Worm (Caenorhabditis elegans) whole organism, L4/young adult: ENCODE data around the gene F53C11.4.

Experiments
- W03F9.2 ChIP-seq: fragments of 150-350 bp; optimal IDR thresholded peaks from 2 replicates; lab custom pipeline; 2014; ENCODE audit warnings: missing biosample characterization, missing genetic modification characterization
- dao-5 ChIP-seq: sonication (generic microtip); optimal IDR thresholded peaks from 2 replicates; lab custom pipeline; 2016; ENCODE audit warnings: missing genotype, missing genetic modification characterization, moderate library complexity, missing compliant biosample characterization
- him-1 ChIP-seq: sonication (generic microtip); optimal IDR thresholded peaks from 2 replicates; lab custom pipeline; 2016; ENCODE audit warnings: missing genotype, missing genetic modification reagents, missing genetic modification characterization, missing compliant biosample characterization

F53C11.4 gene

DNA sequence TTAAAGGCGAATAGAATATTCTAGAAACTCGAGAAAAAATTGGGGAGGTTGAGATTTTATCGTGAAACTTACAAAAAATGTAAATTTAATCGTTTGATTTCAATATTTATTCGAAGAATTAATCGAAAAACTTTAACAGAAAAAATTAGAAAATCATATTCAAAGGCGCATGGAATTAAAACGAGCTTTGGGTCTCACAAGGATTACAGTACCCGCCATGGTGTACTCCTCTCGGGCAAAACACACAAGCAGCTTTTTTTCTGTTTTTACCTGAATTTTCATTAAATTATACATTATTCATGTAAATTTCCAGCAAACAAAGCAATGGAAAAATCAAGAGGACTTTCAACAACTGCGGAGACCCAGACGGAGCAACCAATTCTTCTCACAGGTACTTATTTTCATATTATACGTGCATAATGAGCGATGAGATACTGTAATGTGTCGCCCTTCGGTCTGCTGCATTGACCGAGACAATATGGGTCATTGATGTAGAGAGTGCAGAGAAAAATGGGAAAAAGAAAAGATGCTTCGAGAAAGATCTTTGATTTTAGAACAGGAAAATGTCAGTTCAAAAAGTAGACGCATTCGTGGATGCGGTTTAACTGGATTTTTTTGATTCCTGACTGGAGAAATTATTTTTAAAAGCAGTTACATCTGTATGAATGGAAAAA, at the start of gene F53C11.4, which contains the start of gene F53C11.5:
Gene F53C11.4, minus strand, starts transcription at position 128 of the 674 bp plus-strand sequence.
Gene F53C11.5, plus strand, starts transcription at position 325 of the 674 bp plus-strand sequence.
- TF ChIP-seq him-1: no peak
- peak; percentile 3 for TF ChIP-seq W03F9.2 (tag; lab: Kevin White, UChicago)

DNA sequence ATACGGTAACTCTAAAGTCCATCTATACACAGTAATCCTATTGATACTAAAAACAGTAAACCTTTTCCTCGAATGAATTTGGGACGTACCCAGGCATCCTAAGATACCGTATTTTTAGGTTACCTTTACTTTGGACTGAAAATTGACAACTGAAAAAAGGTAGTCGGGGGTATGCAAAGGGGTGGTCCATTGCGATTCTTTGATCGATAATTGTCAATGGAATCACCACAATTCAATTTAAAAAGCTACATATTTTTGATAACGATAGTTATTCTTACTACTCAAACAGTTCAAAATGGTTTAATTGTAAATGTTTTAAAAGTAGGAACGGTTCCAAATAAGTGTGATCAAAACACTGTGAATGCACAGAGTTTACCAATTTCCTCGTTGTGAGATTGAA, 46.8 kb upstream of the F53C11.4 start, which contains the start of gene srx-129:
Gene srx-129, plus strand, starts transcription at position 301 of the 400 bp plus-strand sequence.
- TF ChIP-seq dao-5 (tag; lab: Kevin White, UChicago): no peak
- no peak for TF ChIP-seq him-1
- no peak for TF ChIP-seq W03F9.2 (tag; lab: Kevin White, UChicago)

DNA sequence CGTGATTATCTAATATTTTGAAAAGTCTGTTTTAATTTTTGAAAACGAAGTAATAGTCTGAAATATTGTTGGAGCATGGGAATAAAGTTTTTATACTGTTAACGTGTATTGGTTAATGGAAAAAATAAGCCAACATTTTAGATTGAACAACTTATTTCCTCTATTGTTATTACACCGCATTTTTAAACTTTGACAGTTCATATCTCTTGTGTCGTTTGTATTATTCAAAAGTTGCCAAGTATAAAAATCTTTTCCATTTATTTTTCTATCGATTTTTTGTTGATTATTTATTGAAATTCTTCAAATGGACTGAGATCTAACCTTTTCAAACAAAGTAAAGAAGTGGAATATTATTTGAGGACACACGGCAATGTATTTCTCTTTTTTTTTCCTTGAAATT, 43.7 kb upstream of the F53C11.4 start, which contains the start of gene str-165:
Gene str-165, plus strand, starts transcription at position 301 of the 400 bp plus-strand sequence.
- TF ChIP-seq him-1: no peak
- no peak for TF ChIP-seq W03F9.2 (tag; lab: Kevin White, UChicago)
- no peak for TF ChIP-seq dao-5 (tag; lab: Kevin White, UChicago)

DNA sequence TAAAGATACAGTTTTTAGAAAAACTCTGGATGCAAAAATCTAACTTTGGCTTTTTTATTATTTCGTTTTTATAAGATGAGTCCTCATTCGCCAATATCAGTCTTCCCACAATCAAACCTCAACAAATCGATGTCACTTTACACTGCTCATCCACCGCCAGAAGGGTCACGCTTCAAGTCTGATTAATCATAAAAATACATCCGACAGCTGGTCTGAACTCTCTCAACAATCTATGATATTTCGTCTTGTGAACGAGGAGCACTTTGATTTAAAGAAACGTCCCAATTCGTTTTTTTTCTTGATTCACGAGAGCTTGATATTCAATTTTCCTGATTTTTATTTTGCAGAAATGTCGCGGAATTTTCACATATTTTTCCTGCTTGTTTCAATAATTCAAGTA, 40.8 kb upstream of the F53C11.4 start, which contains the start of gene nrf-5:
Gene nrf-5, plus strand, starts transcription at position 348 of the 400 bp plus-strand sequence.
- no peak for TF ChIP-seq him-1
- TF ChIP-seq dao-5 (tag; lab: Kevin White, UChicago): no peak
- no peak for TF ChIP-seq W03F9.2 (tag; lab: Kevin White, UChicago)

DNA sequence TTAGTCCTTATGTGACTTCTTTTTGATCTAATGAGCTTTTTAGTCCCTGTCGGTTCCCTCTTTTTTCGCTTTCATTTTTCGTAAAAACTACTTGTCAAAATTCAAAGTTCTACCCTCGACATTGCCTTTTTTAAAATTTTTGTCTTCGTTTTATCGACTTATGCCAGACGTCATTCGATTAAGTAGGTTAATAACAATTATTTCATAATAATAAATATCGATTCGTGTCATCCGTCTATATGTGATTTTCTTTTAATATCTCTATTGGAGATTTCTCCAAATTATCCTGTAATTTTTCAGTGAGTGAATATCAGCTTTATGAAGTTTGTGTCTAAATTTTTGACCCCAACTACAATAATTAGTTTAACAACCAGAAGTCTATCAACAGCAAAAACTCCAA, 35.6 kb upstream of the F53C11.4 start, which contains the start of gene hpo-31:
Gene hpo-31, plus strand, starts transcription at position 301 of the 400 bp plus-strand sequence.
- TF ChIP-seq W03F9.2 (tag; lab: Kevin White, UChicago): no peak
- no peak for TF ChIP-seq dao-5 (tag; lab: Kevin White, UChicago)
- TF ChIP-seq him-1: no peak

DNA sequence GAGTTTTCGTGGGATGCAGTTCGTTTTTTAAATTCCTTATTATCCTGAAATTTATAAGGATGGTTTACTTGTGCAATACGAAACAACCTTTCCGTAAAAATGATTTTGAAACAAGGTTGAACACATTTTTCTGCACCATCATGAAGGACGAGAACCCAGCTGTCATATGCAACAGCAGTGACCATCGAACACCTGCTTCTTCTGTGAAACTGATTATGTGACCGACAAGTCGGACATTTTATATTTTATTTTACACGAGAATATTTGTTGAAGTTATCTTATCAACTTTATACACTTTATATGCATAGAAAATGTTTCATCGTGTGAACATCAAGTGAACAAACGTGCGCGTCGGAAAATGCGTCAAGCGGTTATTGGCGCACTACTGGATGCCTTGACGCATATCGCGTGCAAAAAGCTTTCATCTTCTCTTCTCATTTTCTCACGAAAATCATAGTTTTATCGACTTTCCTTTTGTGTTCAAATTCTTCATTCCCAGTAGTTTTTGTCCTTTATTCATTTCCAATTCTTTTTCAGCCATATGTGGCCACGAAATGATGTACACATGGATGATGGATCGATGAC, 31.8 kb upstream of the F53C11.4 start, which contains the start of gene sel-10:
Gene sel-10, plus strand, starts transcription at position 538 of the 585 bp plus-strand sequence.
- TF ChIP-seq him-1 (no peak), W03F9.2 (tag; lab: Kevin White, UChicago) (peak; percentile 44)

DNA sequence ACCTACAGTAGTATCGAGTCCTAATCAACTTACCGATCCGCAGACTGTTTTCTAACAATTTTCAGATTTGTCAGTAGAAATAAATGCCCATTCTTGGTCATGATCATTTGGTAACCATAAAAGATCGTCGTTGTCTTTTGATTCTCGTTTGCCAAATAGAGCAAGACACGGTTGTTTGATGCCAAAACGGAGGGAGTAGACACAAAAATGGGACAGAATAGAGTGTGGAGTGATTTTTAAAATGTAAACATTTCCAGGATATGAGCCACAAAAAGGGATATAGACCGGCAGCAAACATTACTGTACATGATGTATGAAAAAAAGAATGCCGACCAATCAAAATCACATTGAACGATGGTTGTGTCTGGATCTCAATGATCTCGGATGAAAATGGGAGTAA, 29.7 kb upstream of the F53C11.4 start, which contains the start of gene F55B12.2:
Gene F55B12.2, minus strand, starts transcription at position 101 of the 400 bp plus-strand sequence.
- TF ChIP-seq him-1 (no peak), dao-5 (tag; lab: Kevin White, UChicago) (no peak), W03F9.2 (tag; lab: Kevin White, UChicago) (no peak)

DNA sequence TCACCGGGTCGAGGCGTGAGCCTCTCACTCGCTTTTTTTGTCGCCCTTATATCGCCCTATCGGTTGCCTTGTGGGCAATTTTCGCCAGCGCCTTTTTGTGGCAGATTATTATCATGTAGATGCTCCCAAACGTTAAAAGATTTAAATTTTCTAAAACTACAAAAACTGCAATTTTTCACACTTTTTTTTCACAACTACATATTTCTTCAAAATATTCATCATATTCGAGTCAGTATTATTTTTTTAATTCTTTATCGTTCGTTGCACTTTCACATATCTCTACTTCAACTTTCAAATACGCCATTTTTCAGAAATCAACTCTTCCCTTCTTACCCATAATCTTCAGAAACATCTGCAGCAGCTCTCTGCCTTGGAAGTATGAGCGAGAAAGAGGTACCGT, 25.8 kb upstream of the F53C11.4 start, which contains the start of gene ceh-24:
Gene ceh-24, plus strand, starts transcription at position 301 of the 400 bp plus-strand sequence.
- TF ChIP-seq him-1 (no peak), W03F9.2 (tag; lab: Kevin White, UChicago) (no peak), dao-5 (tag; lab: Kevin White, UChicago) (no peak)

DNA sequence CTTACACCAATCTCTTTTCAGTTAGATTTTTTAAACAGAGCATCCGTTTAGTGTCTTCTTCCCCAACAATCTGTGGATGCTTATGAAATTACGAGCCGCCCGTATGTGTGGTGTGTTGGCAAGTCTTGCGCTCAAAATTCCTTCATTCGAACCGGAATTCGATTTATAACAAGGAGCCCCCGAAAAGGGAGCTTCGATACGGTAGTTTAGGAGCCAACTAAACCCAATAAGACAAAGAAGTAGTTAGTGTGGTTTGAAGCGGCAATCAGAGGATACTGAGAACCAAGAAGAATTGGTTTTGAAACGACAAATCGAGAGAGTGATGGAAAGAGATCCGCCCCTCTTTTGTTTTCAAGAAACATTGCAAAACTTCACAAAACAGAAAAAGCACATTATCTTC, 25.2 kb upstream of the F53C11.4 start:
- TF ChIP-seq him-1 (no peak), dao-5 (tag; lab: Kevin White, UChicago) (no peak), W03F9.2 (tag; lab: Kevin White, UChicago) (no peak)

DNA sequence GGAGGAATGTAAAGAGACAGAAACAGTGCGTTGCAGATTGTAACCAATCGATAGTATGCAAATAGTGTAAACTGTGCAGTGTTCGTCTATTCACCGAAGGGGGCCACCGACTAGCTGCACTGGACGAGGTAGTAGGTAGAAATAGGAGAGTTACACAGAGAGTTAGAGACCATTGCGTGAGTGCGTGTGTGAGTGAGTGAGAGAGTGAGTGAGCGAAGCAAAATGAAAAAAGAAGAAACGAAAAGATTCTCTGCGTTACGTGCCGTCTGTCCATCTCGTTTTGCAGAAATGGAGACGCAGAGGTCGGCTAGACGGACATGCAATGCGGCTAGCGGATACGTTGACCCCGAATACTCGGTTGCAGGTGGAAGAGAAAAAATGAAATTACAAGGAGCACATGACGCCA, 21.3 kb upstream of the F53C11.4 start:
- TF ChIP-seq W03F9.2 (tag; lab: Kevin White, UChicago) (no peak), him-1 (no peak), dao-5 (tag; lab: Kevin White, UChicago) (no peak)

DNA sequence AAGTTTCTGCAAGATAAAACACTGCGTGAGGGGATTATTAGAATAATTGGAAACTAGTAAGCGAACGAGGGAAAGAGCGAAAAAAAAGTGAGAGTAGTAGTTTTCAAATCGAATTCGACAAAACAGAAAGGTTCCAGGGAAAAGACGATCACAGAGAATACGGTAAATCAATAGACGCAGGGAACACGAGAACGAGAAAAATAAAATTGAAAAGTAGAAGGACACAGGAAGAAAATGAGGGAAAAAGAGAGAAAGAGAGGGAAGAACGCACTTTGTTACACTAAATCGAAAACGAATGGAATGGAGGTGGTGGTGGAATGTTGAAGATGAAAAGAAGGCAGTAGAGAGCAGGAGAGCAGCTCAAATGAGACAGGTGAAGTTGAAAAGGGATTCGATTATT, 20.1 kb upstream of the F53C11.4 start, which contains the start of gene swan-1:
Gene swan-1, minus strand, starts transcription at position 6 of the 400 bp plus-strand sequence.
- TF ChIP-seq him-1 (no peak), dao-5 (tag; lab: Kevin White, UChicago) (no peak), W03F9.2 (tag; lab: Kevin White, UChicago) (no peak)

DNA sequence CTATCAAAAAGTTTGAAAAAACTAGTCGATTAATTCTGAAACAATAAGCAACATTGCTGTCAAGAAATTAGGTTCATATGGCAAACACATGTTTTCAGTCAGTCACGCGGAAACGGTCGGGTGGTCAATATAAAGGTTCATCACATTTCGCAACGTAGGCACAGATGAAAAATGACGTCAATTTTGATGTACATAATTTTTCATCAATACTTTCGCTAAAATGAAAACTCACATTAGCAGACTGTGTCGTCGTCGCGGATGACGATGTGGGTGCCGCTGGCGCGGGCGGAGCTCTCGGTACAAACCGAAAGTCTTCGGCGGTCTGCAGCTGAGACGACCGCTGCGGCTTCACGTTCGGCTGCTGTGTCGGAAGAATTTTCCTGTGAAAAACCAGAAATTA, 16.8 kb upstream of the F53C11.4 start, which contains the start of gene swan-2:
Gene swan-2, minus strand, starts transcription at position 380 of the 400 bp plus-strand sequence.
- no peak for TF ChIP-seq him-1
- no peak for TF ChIP-seq dao-5 (tag; lab: Kevin White, UChicago)
- TF ChIP-seq W03F9.2 (tag; lab: Kevin White, UChicago): no peak

DNA sequence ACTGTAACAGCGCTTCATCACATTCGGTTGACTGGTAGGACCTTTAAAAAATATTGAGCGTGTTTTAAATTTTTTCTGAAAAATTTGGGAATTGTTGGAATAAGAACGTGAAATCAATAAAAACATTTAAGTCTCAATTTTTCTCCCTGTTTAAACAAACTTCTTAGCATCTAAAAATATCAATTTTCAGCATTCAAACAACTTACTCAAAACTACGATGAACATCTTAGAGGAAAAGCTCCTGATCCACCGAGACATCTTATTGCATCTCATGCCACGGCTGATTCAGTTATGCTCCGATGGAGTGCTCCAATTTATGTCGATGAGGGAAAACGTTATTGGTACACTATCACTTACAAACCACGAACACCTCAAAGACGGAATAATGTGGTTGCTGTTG, 12.0 kb upstream of the F53C11.4 start:
- no peak for TF ChIP-seq him-1
- no peak for TF ChIP-seq dao-5 (tag; lab: Kevin White, UChicago)
- TF ChIP-seq W03F9.2 (tag; lab: Kevin White, UChicago): no peak

DNA sequence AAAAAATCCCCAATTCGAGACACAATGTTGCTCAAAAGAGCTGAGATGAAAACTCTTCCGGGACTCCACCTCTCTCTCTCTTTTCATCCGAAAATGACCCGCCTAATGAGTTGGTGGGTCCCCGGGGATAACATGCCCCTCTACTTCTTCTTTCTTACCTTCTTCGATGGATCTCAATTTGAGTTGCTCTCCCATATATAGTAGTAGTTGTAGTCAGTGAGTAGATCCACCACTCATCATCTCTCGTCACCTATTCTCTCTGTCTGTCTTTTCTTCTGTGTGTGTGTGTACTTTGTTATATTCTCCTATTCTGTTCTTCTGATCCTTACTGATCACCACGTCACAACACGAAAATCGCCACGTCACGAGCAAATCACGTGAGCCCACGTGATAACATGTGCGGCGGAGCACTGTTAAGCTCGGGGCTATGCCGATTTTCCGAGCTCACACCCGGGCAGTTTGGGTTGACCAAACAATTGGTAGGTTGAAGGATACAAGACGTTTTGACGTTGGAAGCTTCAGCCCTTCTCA, 9.2 kb upstream of the F53C11.4 start, which contains the start of gene twk-32:
Gene twk-32, plus strand, starts transcription at position 396 of the 531 bp plus-strand sequence.
- TF ChIP-seq W03F9.2 (tag; lab: Kevin White, UChicago) (no peak), dao-5 (tag; lab: Kevin White, UChicago) (no peak), him-1 (no peak)
